Fruit fly (Drosophila melanogaster): ENCODE results near the gene Sry-beta.

The Sry-beta gene

dm6 chr3R:30052455-30053046 lies 13.0 kb downstream of the Sry-beta start, which contains the start of gene Jasper (continued):
- TF ChIP-seq dmrt11E (tag; optimal IDR thresholded peaks at IDR 0.05) = no peak
- TF ChIP-seq Drgx (GFP tag; IDR thresholded peaks at IDR 0.05) = no peak
- TF ChIP-seq sc (optimal IDR thresholded peaks at IDR 0.05) = no peak
- no peak for TF ChIP-seq sc (GFP tag; optimal IDR thresholded peaks at IDR 0.05)
- peak; percentile 13; the same call in 1 of the 2 replicates for TF ChIP-seq vvl (GFP tag; IDR thresholded peaks at IDR 0.05)
- no peak for TF ChIP-seq Dfd (GFP tag; optimal IDR thresholded peaks at IDR 0.05)
- no peak for TF ChIP-seq tup (GFP tag; optimal IDR thresholded peaks at IDR 0.05)
- TF ChIP-seq Nf-YC (tag; optimal IDR thresholded peaks at IDR 0.05) = peak; percentile 36
- no peak for TF ChIP-seq CG9437 (GFP tag; optimal IDR thresholded peaks at IDR 0.05)
- TF ChIP-seq Dip2 (GFP tag; IDR thresholded peaks at IDR 0.05) = no peak
- TF ChIP-seq BtbVII (GFP tag; optimal IDR thresholded peaks at IDR 0.05) = no peak
- TF ChIP-seq HLH4C (GFP tag; IDR thresholded peaks at IDR 0.05; ENCODE audit: partially characterized antibody) = no peak
- TF ChIP-seq Rx (GFP tag; IDR thresholded peaks at IDR 0.05) = no peak
- TF ChIP-seq Fer2 (tag; optimal IDR thresholded peaks at IDR 0.05) = no peak
- TF ChIP-seq CG12659 (GFP tag; optimal IDR thresholded peaks at IDR 0.05) = peak; percentile 74
- TF ChIP-seq Dad (GFP tag; optimal IDR thresholded peaks at IDR 0.05) = peak; percentile 1
- TF ChIP-seq CG4328 (GFP tag; optimal IDR thresholded peaks at IDR 0.05) = no peak
- TF ChIP-seq sqz (GFP tag; optimal IDR thresholded peaks at IDR 0.05) = no peak
- no peak for TF ChIP-seq C15 (GFP tag; IDR thresholded peaks at IDR 0.05)
- TF ChIP-seq CG2129 (GFP tag; IDR thresholded peaks at IDR 0.05; ENCODE audit: partially characterized antibody) = no peak
- TF ChIP-seq trem (tag; optimal IDR thresholded peaks at IDR 0.05) = peak; percentile 81
- TF ChIP-seq CG17186 (GFP tag; optimal IDR thresholded peaks at IDR 0.05) = peak; percentile 94
- TF ChIP-seq CG1529 (GFP tag; optimal IDR thresholded peaks at IDR 0.05) = no peak
- no peak for TF ChIP-seq Six4 (GFP tag; optimal IDR thresholded peaks at IDR 0.05)
- peak; percentile 2 for TF ChIP-seq gem (tag; optimal IDR thresholded peaks at IDR 0.05)
- no peak for TF ChIP-seq dmrt99B (tag; optimal IDR thresholded peaks at IDR 0.05)
- no peak for TF ChIP-seq bcd (GFP tag; optimal IDR thresholded peaks at IDR 0.05)
- TF ChIP-seq Deaf1 (tag; optimal IDR thresholded peaks at IDR 0.05) = no peak
- TF ChIP-seq Hr39 (optimal IDR thresholded peaks at IDR 0.05) = no peak
- TF ChIP-seq cas (GFP tag; IDR thresholded peaks at IDR 0.05) = no peak
- TF ChIP-seq Stat92E (GFP tag; optimal IDR thresholded peaks at IDR 0.05) = peak in 1 of 3 experiments; percentile 21
- TF ChIP-seq Neu2 (GFP tag; optimal IDR thresholded peaks at IDR 0.05; ENCODE audit: borderline replicate concordance) = no peak
- TF ChIP-seq btn (GFP tag; optimal IDR thresholded peaks at IDR 0.05) = no peak
- TF ChIP-seq Hr78 (GFP tag; optimal IDR thresholded peaks at IDR 0.05) = no peak
- TF ChIP-seq NC2α (GFP tag; optimal IDR thresholded peaks at IDR 0.05) = no peak
- peak; percentile 46 for TF ChIP-seq CG2120 (GFP tag; optimal IDR thresholded peaks at IDR 0.05)
- peak; percentile 59 for TF ChIP-seq CG6791 (GFP tag; IDR thresholded peaks at IDR 0.05; ENCODE audit: partially characterized antibody)
- no peak for TF ChIP-seq psq (GFP tag; optimal IDR thresholded peaks at IDR 0.05)
- TF ChIP-seq CG12219 (GFP tag; optimal IDR thresholded peaks at IDR 0.05) = no peak
- no peak for TF ChIP-seq croc (GFP tag; conservative IDR thresholded peaks at IDR 0.05)
- no peak for TF ChIP-seq da (GFP tag; optimal IDR thresholded peaks at IDR 0.05)
- no peak for TF ChIP-seq Awh (GFP tag; IDR thresholded peaks at IDR 0.05)
- TF ChIP-seq nmo (GFP tag; optimal IDR thresholded peaks at IDR 0.05) = peak; percentile 56
- TF ChIP-seq slou (GFP tag; optimal IDR thresholded peaks at IDR 0.05) = no peak
- TF ChIP-seq CG7271 (tag; optimal IDR thresholded peaks at IDR 0.05) = no peak
- TF ChIP-seq tx (GFP tag; optimal IDR thresholded peaks at IDR 0.05) = no peak
- TF ChIP-seq gt (GFP tag; IDR thresholded peaks at IDR 0.05) = no peak
- no peak for TF ChIP-seq HLH54F (GFP tag; optimal IDR thresholded peaks at IDR 0.05)
- no peak for TF ChIP-seq toy (GFP tag; IDR thresholded peaks at IDR 0.05)
- peak; percentile 71 for TF ChIP-seq YL-1 (GFP tag; optimal IDR thresholded peaks at IDR 0.05)
- TF ChIP-seq Hmx (GFP tag; optimal IDR thresholded peaks at IDR 0.05) = no peak

Data from whole organism, embryonic.